Fruit fly (Drosophila melanogaster) whole organism: Measurements from ENCODE around the gene CG13066.

Source experiments
- CG8478 ChIP-seq: fragments of >200 bp; optimal IDR thresholded peaks from 2 replicates; lab custom pipeline; 2018; ENCODE audit warnings: inconsistent platforms
- Dll ChIP-seq: fragments of >200 bp; optimal IDR thresholded peaks from 2 replicates; lab custom pipeline; 2017
- EcR ChIP-seq, 2 experiments: fragments of >200 bp; optimal IDR thresholded peaks; 2 replicates each; lab custom pipeline; 2017; ENCODE audit warnings: missing biosample characterization in 2 of 2, missing genetic modification characterization in 2 of 2, missing genetic modification reagents in 2 of 2
- pan ChIP-seq: fragments of >200 bp; optimal IDR thresholded peaks from 2 replicates; lab custom pipeline; 2017
- psq ChIP-seq: fragments of >200 bp; optimal IDR thresholded peaks from 2 replicates; lab custom pipeline; 2017
- usp ChIP-seq: fragments of >200 bp; optimal IDR thresholded peaks from 2 replicates; lab custom pipeline; 2017; ENCODE audit warnings: missing biosample characterization, missing genetic modification characterization, mixed read lengths

Gene CG13066

DNA sequence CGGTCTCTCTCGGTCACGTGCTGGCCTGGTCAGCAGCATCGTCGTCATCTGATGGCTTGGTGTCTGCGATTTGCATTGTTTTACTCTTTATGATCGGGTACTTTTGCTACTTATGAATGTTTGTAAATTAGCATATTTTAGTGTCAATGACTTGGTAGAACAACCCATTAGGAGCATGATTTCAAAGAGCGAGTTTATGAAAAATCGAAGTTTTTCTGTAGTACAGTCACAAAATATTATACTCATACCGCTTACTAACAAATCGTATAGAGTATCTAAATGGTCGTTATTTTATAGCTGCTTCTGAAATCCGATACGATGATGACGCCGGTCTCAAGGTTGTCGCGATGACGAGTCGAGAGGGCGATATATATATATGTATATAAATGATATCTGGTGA, 13.5 kb downstream of the CG13066 start:
- no peak for TF ChIP-seq pan (lab: Kevin White, UChicago)
- no peak for TF ChIP-seq psq
- TF ChIP-seq usp (GFP tag; lab: Kevin White, UChicago): no peak
- TF ChIP-seq EcR (GFP tag; optimal IDR thresholded peaks at IDR 0.05; lab: Kevin White, UChicago): no peak
- TF ChIP-seq CG8478 (lab: Kevin White, UChicago): no peak
- TF ChIP-seq Dll (lab: Kevin White, UChicago): no peak

DNA sequence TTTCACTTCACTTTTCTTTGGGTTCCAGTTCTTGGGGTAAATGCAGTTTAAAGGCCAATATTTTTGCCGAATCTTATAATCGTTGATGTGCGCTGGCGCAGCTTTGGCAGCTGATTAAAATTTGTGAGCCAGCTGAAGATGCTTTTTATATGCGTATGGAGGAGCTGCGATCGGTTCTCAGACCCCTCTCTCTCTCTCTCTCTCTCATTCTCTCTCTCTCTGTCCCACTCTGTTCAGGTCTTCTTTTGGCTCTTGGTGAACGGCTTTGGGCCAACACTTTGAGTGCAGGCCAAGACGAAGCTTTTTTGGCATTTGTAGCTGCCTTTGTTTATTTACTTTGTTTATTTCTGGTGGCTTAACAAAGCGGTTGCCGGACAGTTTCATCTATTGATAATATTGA, 15.6 kb downstream of the CG13066 start, which contains the start of gene CG13046:
CG13046 (minus strand) TSS at position 101 of the 400 bp plus-strand sequence.
- TF ChIP-seq CG8478 (lab: Kevin White, UChicago): no peak
- no peak for TF ChIP-seq usp (GFP tag; lab: Kevin White, UChicago)
- no peak for TF ChIP-seq Dll (lab: Kevin White, UChicago)
- no peak for TF ChIP-seq psq

DNA sequence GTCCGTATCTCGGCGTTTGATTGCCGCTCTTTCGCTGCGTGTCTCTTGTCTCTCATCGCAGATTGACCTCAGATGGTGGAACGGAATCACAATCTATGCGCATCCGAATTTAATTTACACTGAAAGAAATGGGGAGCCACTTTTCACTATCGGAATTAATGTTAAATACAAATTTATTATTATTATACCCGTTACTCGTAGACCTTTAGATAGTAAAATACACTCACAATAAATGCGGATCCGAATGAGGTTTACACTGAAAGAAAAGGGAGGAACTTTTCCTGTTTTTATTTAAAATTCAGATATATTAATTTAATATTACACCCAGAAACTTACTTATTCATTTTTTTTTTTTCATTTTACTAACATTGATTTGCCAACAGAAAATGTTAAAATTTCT, 16.4 kb downstream of the CG13066 start:
- no peak for TF ChIP-seq usp (GFP tag; lab: Kevin White, UChicago)
- no peak for TF ChIP-seq pan (lab: Kevin White, UChicago)
- TF ChIP-seq Dll (lab: Kevin White, UChicago): no peak
- no peak for TF ChIP-seq EcR (GFP tag; optimal IDR thresholded peaks at IDR 0.05; lab: Kevin White, UChicago)
- TF ChIP-seq psq: no peak
- no peak for TF ChIP-seq CG8478 (lab: Kevin White, UChicago)

DNA sequence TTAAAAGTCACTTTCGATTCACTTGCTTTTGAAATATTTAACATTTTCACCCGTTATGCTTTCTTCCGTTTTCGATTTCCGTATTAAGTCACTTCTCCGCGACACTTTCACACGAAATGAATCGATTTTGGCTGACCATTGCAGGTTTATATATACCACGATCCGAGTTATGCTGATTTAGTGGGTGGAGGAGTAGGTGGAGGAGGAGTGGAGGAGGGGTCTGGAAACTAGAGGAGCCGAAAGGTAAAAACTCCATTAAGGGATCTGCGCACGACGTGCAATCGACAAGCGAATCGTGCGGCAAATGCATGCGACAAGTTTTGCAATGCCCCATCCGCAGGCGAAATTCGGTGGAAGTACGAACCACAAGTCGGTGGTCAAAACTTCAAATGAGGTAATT, 18.1 kb downstream of the CG13066 start, which contains the start of gene CG13045:
CG13045 (minus strand) TSS at position 101 of the 400 bp plus-strand sequence.
- TF ChIP-seq CG8478 (lab: Kevin White, UChicago) (no peak), psq (no peak), usp (GFP tag; lab: Kevin White, UChicago) (no peak), Dll (lab: Kevin White, UChicago) (no peak), EcR (GFP tag; optimal IDR thresholded peaks at IDR 0.05; lab: Kevin White, UChicago) (no peak), pan (lab: Kevin White, UChicago) (no peak)

DNA sequence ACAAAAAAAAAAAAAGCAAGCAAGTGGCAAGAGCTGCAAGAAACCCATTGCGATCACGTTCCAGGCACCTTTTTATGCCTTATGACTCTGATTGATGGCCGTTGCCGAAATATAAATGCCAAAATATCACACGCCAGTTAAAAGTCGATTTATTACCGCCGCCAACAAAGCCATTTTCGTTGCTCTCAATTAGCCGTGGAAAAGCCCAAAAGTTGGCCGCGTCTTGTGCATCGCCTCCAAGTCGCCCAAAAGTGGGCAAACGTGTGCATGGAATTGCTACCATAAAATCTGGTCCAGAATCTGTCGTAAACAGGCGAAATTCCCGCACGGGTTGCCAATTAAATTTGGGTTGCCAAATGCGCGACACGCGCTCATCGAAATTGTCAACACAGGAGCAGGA, 19.0 kb downstream of the CG13066 start:
- TF ChIP-seq CG8478 (lab: Kevin White, UChicago): no peak
- TF ChIP-seq pan (lab: Kevin White, UChicago): no peak
- TF ChIP-seq EcR (GFP tag; optimal IDR thresholded peaks at IDR 0.05; lab: Kevin White, UChicago): no peak
- TF ChIP-seq psq: no peak
- TF ChIP-seq usp (GFP tag; lab: Kevin White, UChicago): no peak
- no peak for TF ChIP-seq Dll (lab: Kevin White, UChicago)

DNA sequence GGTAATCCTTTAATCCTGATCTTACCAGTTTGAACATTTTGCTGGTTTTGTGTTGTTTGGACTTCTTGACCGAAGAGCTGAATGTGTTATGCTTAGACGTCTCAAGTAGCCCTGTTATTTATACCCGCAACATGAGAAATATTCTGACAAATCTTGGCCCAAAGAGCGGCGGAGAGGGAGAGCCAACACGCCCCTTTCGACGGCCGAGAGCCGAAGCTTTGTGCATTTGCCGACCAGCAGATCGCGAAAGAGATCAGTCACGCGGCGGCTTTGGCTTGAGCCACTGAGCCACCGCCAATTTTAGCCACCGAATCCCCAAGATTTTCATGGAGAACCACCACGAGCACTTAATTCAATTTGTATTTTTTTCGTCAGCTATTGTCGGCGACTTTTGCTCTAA, 22.7 kb downstream of the CG13066 start, which contains the start of gene CG4962:
CG4962 (minus strand) TSS at position 101 of the 400 bp plus-strand sequence.
- no peak for TF ChIP-seq CG8478 (lab: Kevin White, UChicago)
- TF ChIP-seq psq: no peak
- TF ChIP-seq EcR (GFP tag; optimal IDR thresholded peaks at IDR 0.05; lab: Kevin White, UChicago): no peak
- no peak for TF ChIP-seq usp (GFP tag; lab: Kevin White, UChicago)
- TF ChIP-seq Dll (lab: Kevin White, UChicago): no peak
- no peak for TF ChIP-seq pan (lab: Kevin White, UChicago)

DNA sequence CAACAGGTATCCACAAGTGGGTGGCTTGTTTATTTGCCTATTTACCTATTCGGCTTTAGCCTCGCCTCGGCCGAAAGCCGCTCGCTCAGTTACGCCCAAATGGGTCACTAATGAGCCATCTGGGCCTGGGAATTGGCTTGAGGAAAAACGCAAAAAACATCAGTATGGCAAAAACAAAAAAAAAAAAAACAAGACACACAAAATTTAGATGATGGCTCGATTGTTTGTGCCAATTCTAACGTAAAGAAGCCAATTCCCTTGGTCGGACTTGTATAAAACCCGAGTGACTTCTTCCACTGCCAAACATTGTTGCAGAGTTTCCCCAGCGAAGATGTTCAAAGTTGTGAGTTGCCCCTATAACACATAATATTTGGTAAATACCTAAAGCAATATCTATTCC, 28.4 kb downstream of the CG13066 start, which contains the start of gene CG4982:
CG4982 (plus strand) TSS at position 301 of the 400 bp plus-strand sequence.
- TF ChIP-seq psq: no peak
- no peak for TF ChIP-seq EcR (GFP tag; optimal IDR thresholded peaks at IDR 0.05; lab: Kevin White, UChicago)
- no peak for TF ChIP-seq Dll (lab: Kevin White, UChicago)
- no peak for TF ChIP-seq pan (lab: Kevin White, UChicago)
- TF ChIP-seq CG8478 (lab: Kevin White, UChicago): no peak
- TF ChIP-seq usp (GFP tag; lab: Kevin White, UChicago): no peak

DNA sequence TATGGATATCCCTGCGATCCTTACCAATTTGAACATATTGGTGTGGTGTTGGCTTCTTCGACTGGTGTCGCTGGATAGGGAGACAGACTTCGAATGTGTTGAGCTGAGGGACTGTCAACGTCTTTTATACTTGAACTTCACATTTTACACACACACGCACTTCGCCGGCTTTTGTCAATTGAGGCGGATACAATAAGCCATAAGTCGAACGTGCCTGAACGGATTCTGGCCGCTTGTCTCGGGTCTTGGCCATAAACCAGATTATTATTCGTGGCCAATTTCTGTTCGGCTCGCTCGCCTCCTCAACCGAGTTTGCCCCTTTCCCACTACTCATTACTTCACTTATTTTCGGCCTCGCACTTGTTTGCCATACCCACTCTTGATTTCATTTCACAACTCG, 30.4 kb downstream of the CG13066 start, which contains the start of gene CG13044:
CG13044 (minus strand) TSS at position 101 of the 400 bp plus-strand sequence.
- TF ChIP-seq Dll (lab: Kevin White, UChicago) (no peak), usp (GFP tag; lab: Kevin White, UChicago) (no peak), CG8478 (lab: Kevin White, UChicago) (no peak), pan (lab: Kevin White, UChicago) (no peak), psq (no peak), EcR (GFP tag; optimal IDR thresholded peaks at IDR 0.05; lab: Kevin White, UChicago) (no peak)

DNA sequence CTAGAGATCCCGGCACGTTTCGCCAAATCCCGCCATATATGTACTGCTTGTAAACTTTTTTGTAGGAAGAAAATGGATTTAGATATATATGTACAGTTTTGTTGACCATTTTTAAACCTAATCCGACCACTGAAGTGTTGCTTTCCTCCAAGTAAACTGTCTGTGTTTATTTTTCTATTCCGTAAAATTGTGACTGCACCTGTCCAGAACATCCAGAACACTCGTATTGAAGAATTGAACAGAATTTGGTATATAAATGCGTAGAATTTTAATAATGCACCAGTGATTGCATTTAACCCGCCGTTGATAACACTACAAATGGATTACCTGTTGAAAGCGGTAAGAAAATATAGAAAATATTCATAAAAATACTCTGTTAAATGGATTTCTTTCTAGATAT, 31.3 kb downstream of the CG13066 start, which contains the start of gene CG43249:
CG43249 (plus strand) TSS at position 301 of the 400 bp plus-strand sequence.
- no peak for TF ChIP-seq psq
- no peak for TF ChIP-seq Dll (lab: Kevin White, UChicago)
- no peak for TF ChIP-seq EcR (GFP tag; optimal IDR thresholded peaks at IDR 0.05; lab: Kevin White, UChicago)
- TF ChIP-seq usp (GFP tag; lab: Kevin White, UChicago): no peak
- no peak for TF ChIP-seq CG8478 (lab: Kevin White, UChicago)
- no peak for TF ChIP-seq pan (lab: Kevin White, UChicago)

DNA sequence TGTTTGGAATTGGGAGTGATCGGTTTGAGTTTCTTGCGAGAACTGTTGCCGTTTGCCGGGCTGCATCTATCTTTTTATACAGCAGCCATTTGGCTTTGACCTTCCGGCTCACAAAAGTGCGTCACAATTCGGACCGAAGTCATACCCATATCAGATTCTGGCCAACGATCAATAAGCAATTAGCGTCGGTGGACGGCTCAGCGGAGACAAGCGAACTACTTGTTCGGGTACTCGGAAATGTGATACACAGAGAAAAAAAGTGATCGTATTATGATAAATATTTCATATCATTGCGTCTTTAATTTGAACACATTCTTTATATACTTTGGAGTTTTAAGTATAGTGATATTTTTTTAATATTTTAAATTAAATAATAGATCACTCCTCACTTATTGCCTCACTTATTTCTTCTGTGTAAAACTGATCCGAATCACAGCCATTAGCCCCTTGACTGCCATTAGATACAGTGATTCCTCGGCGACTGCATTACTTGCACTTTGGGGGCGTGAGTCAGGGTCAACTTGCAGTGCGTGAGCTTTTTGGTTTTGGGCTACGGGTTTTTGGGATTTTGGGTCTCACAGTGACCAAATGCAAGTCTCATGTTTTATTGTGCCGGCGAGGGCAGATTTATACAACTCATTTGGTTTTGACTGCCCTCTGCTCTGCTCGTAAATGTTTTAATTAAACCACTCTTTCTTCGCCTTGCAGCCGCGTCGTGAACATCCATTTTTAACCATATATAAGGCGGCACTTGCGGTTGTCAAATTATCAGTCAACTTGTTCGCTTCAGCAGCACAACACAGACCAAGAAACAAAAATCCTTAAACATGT, 33.3 kb downstream of the CG13066 start, which contains the start of the genes CG13043 and CG13063:
CG13043 (minus strand) TSS at position 51 of the 831 bp plus-strand sequence.
CG13063 (plus strand) TSS at position 781 of the 831 bp plus-strand sequence.
- TF ChIP-seq EcR (GFP tag; optimal IDR thresholded peaks at IDR 0.05; lab: Kevin White, UChicago) (no peak), pan (lab: Kevin White, UChicago) (no peak), Dll (lab: Kevin White, UChicago) (no peak), psq (no peak), usp (GFP tag; lab: Kevin White, UChicago) (no peak), CG8478 (lab: Kevin White, UChicago) (no peak)

DNA sequence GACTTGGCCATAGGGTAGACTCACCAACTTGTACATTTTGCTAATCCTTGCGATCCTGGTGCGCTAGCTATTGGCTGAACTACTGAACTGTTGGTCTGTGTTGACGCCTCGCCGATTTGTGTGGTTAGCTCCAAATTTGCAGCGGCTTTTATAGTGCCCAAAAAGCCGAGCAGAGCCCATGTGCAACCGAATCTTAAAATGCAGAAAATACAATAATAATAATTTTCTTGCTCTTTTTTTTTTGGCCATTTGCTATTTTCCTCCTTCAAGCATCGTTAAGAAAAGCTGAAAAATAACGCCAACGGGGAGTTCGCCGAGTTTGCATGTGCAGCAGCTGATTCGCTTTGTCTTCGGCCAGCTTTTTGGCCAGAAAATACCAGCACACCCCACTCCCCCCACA, 35.7 kb downstream of the CG13066 start, which contains the start of gene CG13042:
CG13042 (minus strand) TSS at position 101 of the 400 bp plus-strand sequence.
- TF ChIP-seq Dll (lab: Kevin White, UChicago) (no peak), psq (no peak), pan (lab: Kevin White, UChicago) (no peak), EcR (GFP tag; optimal IDR thresholded peaks at IDR 0.05; lab: Kevin White, UChicago) (no peak), CG8478 (lab: Kevin White, UChicago) (no peak), usp (GFP tag; lab: Kevin White, UChicago) (no peak)
